Fruit fly (Drosophila melanogaster) whole organism, embryonic: Measurements from ENCODE around the gene Art4.

Source experiments
- Bgb ChIP-seq: fragments of 200-800 bp; sonication (Bioruptor generic); IDR thresholded peaks from 2 replicates; pipeline ENCODE4 v1.3.6; 2022; ENCODE audit warnings: missing biosample characterization, missing genetic modification characterization; ENCODE audit not compliant: partially characterized antibody
- CG10654 ChIP-seq: fragments of 200-800 bp; sonication (Bioruptor generic); optimal IDR thresholded peaks from 2 replicates; lab custom pipeline; 2016; ENCODE audit warnings: missing biosample characterization, missing genetic modification characterization
- CG12744 ChIP-seq: fragments of 200-800 bp; sonication (Bioruptor generic); optimal IDR thresholded peaks from 2 replicates; lab custom pipeline; 2016; ENCODE audit warnings: missing biosample characterization, missing genetic modification characterization
- CG12769 ChIP-seq: fragments of 200-800 bp; sonication (Bioruptor generic); optimal IDR thresholded peaks from 2 replicates; lab custom pipeline; 2019; ENCODE audit warnings: missing biosample characterization, mild to moderate bottlenecking, missing genetic modification characterization, moderate library complexity
- CG13287 ChIP-seq: fragments of 200-800 bp; sonication (Bioruptor generic); IDR thresholded peaks from 2 replicates; pipeline ENCODE4 v1.3.6; 2022; ENCODE audit warnings: missing biosample characterization, missing genetic modification characterization; ENCODE audit not compliant: partially characterized antibody
- CG13894 ChIP-seq: fragments of 200-800 bp; sonication (Bioruptor generic); optimal IDR thresholded peaks from 3 replicates; lab custom pipeline; 2018; ENCODE audit warnings: missing biosample characterization, mild to moderate bottlenecking, missing genetic modification characterization, moderate library complexity
- CG15073 ChIP-seq: fragments of 200-800 bp; sonication (Bioruptor generic); optimal IDR thresholded peaks from 2 replicates; lab custom pipeline; 2016; ENCODE audit warnings: missing biosample characterization, missing genetic modification characterization
- CG15479 ChIP-seq: fragments of 200-800 bp; sonication (Bioruptor generic); optimal IDR thresholded peaks from 3 replicates; lab custom pipeline; 2019; ENCODE audit warnings: missing biosample characterization, mild to moderate bottlenecking, missing genetic modification characterization, moderate library complexity
- CG1602 ChIP-seq: fragments of 200-800 bp; sonication (Bioruptor generic); optimal IDR thresholded peaks from 3 replicates; lab custom pipeline; 2016; ENCODE audit warnings: missing biosample characterization, missing genetic modification characterization
- CG1647 ChIP-seq: fragments of 200-800 bp; sonication (Bioruptor generic); optimal IDR thresholded peaks from 3 replicates; lab custom pipeline; 2016; ENCODE audit warnings: missing biosample characterization, missing genetic modification characterization
- CG18262 ChIP-seq: fragments of 200-800 bp; optimal IDR thresholded peaks from 3 replicates; lab custom pipeline; 2019; ENCODE audit warnings: missing biosample characterization, mild to moderate bottlenecking, missing genetic modification characterization, moderate library complexity
- CG18476 ChIP-seq: fragments of 200-800 bp; sonication (Bioruptor generic); optimal IDR thresholded peaks from 2 replicates; lab custom pipeline; 2016; ENCODE audit warnings: missing biosample characterization, mild to moderate bottlenecking, missing genetic modification characterization
- CG2120 ChIP-seq: fragments of 200-800 bp; sonication (Bioruptor generic); optimal IDR thresholded peaks from 3 replicates; lab custom pipeline; 2016; ENCODE audit warnings: missing biosample characterization, missing genetic modification characterization
- CG2199 ChIP-seq: fragments of 200-800 bp; sonication (Bioruptor generic); IDR thresholded peaks from 3 replicates; pipeline ENCODE4 v1.3.6; 2022; ENCODE audit warnings: missing biosample characterization, missing genetic modification characterization
- CG31224 ChIP-seq: fragments of 200-800 bp; sonication (Bioruptor generic); IDR thresholded peaks from 2 replicates; pipeline ENCODE4 v1.3.6; 2022; ENCODE audit warnings: missing biosample characterization, missing genetic modification characterization
- CG5953 ChIP-seq: fragments of 200-800 bp; sonication (Bioruptor generic); IDR thresholded peaks from 2 replicates; pipeline ENCODE4 v1.3.6; 2022; ENCODE audit warnings: missing biosample characterization, missing genetic modification characterization
- CG6791 ChIP-seq: fragments of 200-800 bp; sonication (Bioruptor generic); IDR thresholded peaks from 3 replicates; pipeline ENCODE4 v1.3.6; 2022; ENCODE audit warnings: missing biosample characterization, missing genetic modification characterization; ENCODE audit not compliant: partially characterized antibody
- CG7839 ChIP-seq: fragments of 200-800 bp; sonication (Bioruptor generic); optimal IDR thresholded peaks from 3 replicates; lab custom pipeline; 2018; ENCODE audit warnings: missing biosample characterization, mild to moderate bottlenecking, missing genetic modification characterization, moderate library complexity
- CG7963 ChIP-seq: fragments of 200-800 bp; sonication (Bioruptor generic); IDR thresholded peaks from 3 replicates; pipeline ENCODE4 v1.3.6; 2022; ENCODE audit warnings: missing biosample characterization, missing genetic modification characterization; ENCODE audit not compliant: partially characterized antibody
- CG8359 ChIP-seq: fragments of 200-800 bp; sonication (Bioruptor generic); optimal IDR thresholded peaks from 2 replicates; lab custom pipeline; 2017; ENCODE audit warnings: missing biosample characterization, mild to moderate bottlenecking, missing genetic modification characterization, borderline replicate concordance
- CG8924 ChIP-seq: fragments of 200-800 bp; optimal IDR thresholded peaks from 3 replicates; lab custom pipeline; 2019; ENCODE audit warnings: missing biosample characterization, mild to moderate bottlenecking, missing genetic modification characterization, moderate library complexity
- D ChIP-seq, 2 experiments: fragments of 200-800 bp in 1 of 2; fragments of >200 bp in 1 of 2; sonication (Bioruptor generic) in 1 of 2; optimal IDR thresholded peaks; 2 replicates in 1 of 2; 3 replicates in 1 of 2; lab custom pipeline; 2017; ENCODE audit warnings: mild to moderate bottlenecking in 1 of 2, missing biosample characterization in 1 of 2, missing genetic modification characterization in 1 of 2, missing genetic modification reagents in 1 of 2
- D19A ChIP-seq: fragments of 200-800 bp; optimal IDR thresholded peaks from 3 replicates; lab custom pipeline; 2019; ENCODE audit warnings: missing biosample characterization, mild to moderate bottlenecking, missing genetic modification characterization, moderate library complexity
- ERR ChIP-seq: fragments of 200-800 bp; sonication (Bioruptor generic); optimal IDR thresholded peaks from 2 replicates; lab custom pipeline; 2016; ENCODE audit warnings: missing biosample characterization, missing genetic modification characterization
- Ets65A ChIP-seq: fragments of 200-800 bp; sonication (Bioruptor generic); peaks from one replicate; lab custom pipeline; 2016; ENCODE audit warnings: missing biosample characterization, missing genetic modification characterization
- Gsc ChIP-seq: fragments of 200-800 bp; sonication (Bioruptor generic); IDR thresholded peaks from 2 replicates; pipeline ENCODE4 v1.3.6; 2022; ENCODE audit warnings: missing biosample characterization, missing genetic modification characterization
- Lhr ChIP-seq: fragments of 200-800 bp; sonication (Bioruptor generic); optimal IDR thresholded peaks from 3 replicates; lab custom pipeline; 2017; ENCODE audit warnings: mild to moderate bottlenecking, missing biosample characterization, missing genetic modification reagents, missing genetic modification characterization
- MESR4 ChIP-seq: fragments of 200-800 bp; sonication (Bioruptor generic); optimal IDR thresholded peaks from 2 replicates; lab custom pipeline; 2018; ENCODE audit warnings: missing biosample characterization, mild to moderate bottlenecking, missing genetic modification characterization, moderate library complexity
- Med ChIP-seq: fragments of 200-800 bp; sonication (Bioruptor generic); peaks from one replicate; lab custom pipeline; 2016; ENCODE audit warnings: missing biosample characterization, missing genetic modification characterization, mild to moderate bottlenecking, inconsistent platforms, moderate library complexity
- Meics ChIP-seq: fragments of 200-800 bp; sonication (Bioruptor generic); optimal IDR thresholded peaks from 2 replicates; lab custom pipeline; 2017; ENCODE audit warnings: missing biosample characterization, mild to moderate bottlenecking, missing genetic modification characterization
- Rfx ChIP-seq: fragments of 200-800 bp; sonication (Bioruptor generic); IDR thresholded peaks from 2 replicates; pipeline ENCODE4 v1.3.6; 2022; ENCODE audit warnings: missing biosample characterization, missing genetic modification characterization
- ac ChIP-seq: fragments of 200-800 bp; sonication (Bioruptor generic); optimal IDR thresholded peaks from 3 replicates; lab custom pipeline; 2017; ENCODE audit warnings: missing biosample characterization, mild to moderate bottlenecking, missing genetic modification characterization
- bab2 ChIP-seq: fragments of 200-800 bp; sonication (Bioruptor generic); optimal IDR thresholded peaks from 2 replicates; lab custom pipeline; 2016; ENCODE audit warnings: missing biosample characterization, missing genetic modification characterization
- bowl ChIP-seq: fragments of 200-800 bp; sonication (Bioruptor generic); IDR thresholded peaks from 2 replicates; pipeline ENCODE4 v1.3.6; 2022; ENCODE audit warnings: missing biosample characterization, missing genetic modification characterization
- da ChIP-seq: fragments of 200-800 bp; sonication (Bioruptor generic); optimal IDR thresholded peaks from 2 replicates; lab custom pipeline; 2016; ENCODE audit warnings: missing biosample characterization, missing genetic modification characterization
- fd3F ChIP-seq: fragments of 200-800 bp; sonication (Bioruptor generic); optimal IDR thresholded peaks from 2 replicates; lab custom pipeline; 2018; ENCODE audit warnings: missing biosample characterization, mild to moderate bottlenecking, missing genetic modification characterization, moderate library complexity
- fd96Cb ChIP-seq: fragments of 200-800 bp; sonication (Bioruptor generic); optimal IDR thresholded peaks from 2 replicates; lab custom pipeline; 2018; ENCODE audit warnings: missing biosample characterization, mild to moderate bottlenecking, missing genetic modification characterization, moderate library complexity
- gfzf ChIP-seq: fragments of 200-800 bp; sonication (Bioruptor generic); optimal IDR thresholded peaks from 2 replicates; lab custom pipeline; 2016; ENCODE audit warnings: missing biosample characterization, mild to moderate bottlenecking, missing genetic modification characterization, moderate library complexity
- inv ChIP-seq: fragments of 200-800 bp; sonication (Bioruptor generic); IDR thresholded peaks from 2 replicates; pipeline ENCODE4 v1.3.6; 2022; ENCODE audit warnings: missing biosample characterization, missing genetic modification characterization; ENCODE audit not compliant: partially characterized antibody
- luna ChIP-seq: fragments of 200-800 bp; sonication (Bioruptor generic); optimal IDR thresholded peaks from 2 replicates; lab custom pipeline; 2016; ENCODE audit warnings: missing biosample characterization, missing genetic modification characterization
- nau ChIP-seq: fragments of 200-800 bp; sonication (Bioruptor generic); optimal IDR thresholded peaks from 3 replicates; lab custom pipeline; 2017; ENCODE audit warnings: missing biosample characterization, mild to moderate bottlenecking, missing genetic modification characterization, missing genetic modification reagents
- org-1 ChIP-seq: fragments of 200-800 bp; sonication (Bioruptor generic); optimal IDR thresholded peaks from 2 replicates; lab custom pipeline; 2017; ENCODE audit warnings: missing biosample characterization, missing genetic modification characterization
- pfk ChIP-seq: fragments of 200-800 bp; sonication (Bioruptor generic); optimal IDR thresholded peaks from 2 replicates; lab custom pipeline; 2018; ENCODE audit warnings: missing biosample characterization, mild to moderate bottlenecking, missing genetic modification characterization, moderate library complexity
- sens-2 ChIP-seq: fragments of 200-800 bp; sonication (Bioruptor generic); IDR thresholded peaks from 2 replicates; pipeline ENCODE4 v1.3.6; 2022; ENCODE audit warnings: missing biosample characterization, missing genetic modification characterization
- shn ChIP-seq: fragments of 200-800 bp; sonication (Bioruptor generic); optimal IDR thresholded peaks from 3 replicates; lab custom pipeline; 2016; ENCODE audit warnings: missing biosample characterization, missing genetic modification characterization
- sisA ChIP-seq: fragments of 200-800 bp; sonication (Bioruptor generic); IDR thresholded peaks from 2 replicates; pipeline ENCODE4 v1.3.6; 2022; ENCODE audit warnings: missing biosample characterization, missing genetic modification characterization
- tup ChIP-seq: fragments of 200-800 bp; sonication (Bioruptor generic); optimal IDR thresholded peaks from 2 replicates; lab custom pipeline; 2016; ENCODE audit warnings: missing biosample characterization, mild to moderate bottlenecking, missing genetic modification characterization, moderate library complexity
- vfl ChIP-seq: fragments of 200-800 bp; sonication (Bioruptor generic); optimal IDR thresholded peaks from 2 replicates; lab custom pipeline; 2016; ENCODE audit warnings: missing biosample characterization, missing genetic modification characterization
- wor ChIP-seq: fragments of 200-800 bp; sonication (Bioruptor generic); IDR thresholded peaks from 2 replicates; pipeline ENCODE4 v1.3.6; 2022; ENCODE audit warnings: missing biosample characterization, missing genetic modification characterization

The Art4 gene

DNA sequence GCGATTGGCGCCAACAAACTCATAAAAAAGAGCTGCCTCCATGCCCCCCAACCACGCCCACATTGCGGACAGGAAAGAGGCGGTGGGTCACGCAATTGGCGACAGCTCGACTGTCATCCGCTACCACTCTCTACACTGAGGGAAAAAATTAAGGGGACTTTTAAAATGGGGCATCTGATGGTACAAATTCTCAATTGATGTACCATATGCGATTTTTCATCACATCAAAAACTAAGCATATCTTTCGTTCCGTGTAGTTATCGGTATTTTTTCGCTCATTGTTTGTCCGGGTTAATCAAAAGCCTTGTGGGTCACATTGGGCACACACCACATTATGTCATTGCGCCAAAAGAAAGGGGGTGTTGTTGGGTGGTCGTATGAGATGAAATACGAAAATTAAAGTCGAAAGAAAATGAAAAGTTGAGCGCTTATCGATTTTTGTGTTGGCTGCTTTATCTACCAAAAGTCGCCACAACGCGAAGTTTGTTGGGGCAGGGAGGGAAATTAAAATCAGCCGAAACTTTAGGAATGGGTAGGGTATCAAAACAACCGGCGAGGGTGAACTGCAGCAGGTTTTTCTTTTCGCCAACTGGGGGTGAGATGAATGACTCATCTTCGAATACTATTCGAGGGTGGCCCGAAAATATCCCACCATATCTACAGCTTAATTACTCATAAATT is 38.3 kb upstream of the Art4 start (continued):
- TF ChIP-seq CG12769: no peak
- peak; percentile 80 for TF ChIP-seq CG2120 (GFP tag; lab: Kevin White, UChicago)
- no peak for TF ChIP-seq tup (GFP tag; lab: Kevin White, UChicago)
- no peak for TF ChIP-seq shn (GFP tag; lab: Kevin White, UChicago)
- TF ChIP-seq nau (GFP tag; lab: Kevin White, UChicago): no peak
- TF ChIP-seq CG5953 (GFP tag; lab: Robert Waterston, UW): no peak
- no peak for TF ChIP-seq CG8924 (tag; lab: Kevin White, UChicago)
- no peak for TF ChIP-seq MESR4 (GFP tag; lab: Kevin White, UChicago)
- no peak for TF ChIP-seq CG18262
- TF ChIP-seq Med (GFP tag; lab: Kevin White, UChicago): peak; percentile 93
- no peak for TF ChIP-seq CG1602 (GFP tag; lab: Kevin White, UChicago)
- TF ChIP-seq ERR (GFP tag; lab: Kevin White, UChicago): peak; percentile 4
- no peak for TF ChIP-seq luna (GFP tag; lab: Kevin White, UChicago)
- TF ChIP-seq wor: no peak
- TF ChIP-seq sens-2 (GFP tag; lab: Robert Waterston, UW): no peak
- no peak for TF ChIP-seq CG18476
- TF ChIP-seq fd96Cb (tag; lab: Kevin White, UChicago): no peak
- no peak for TF ChIP-seq CG13894 (tag; lab: Kevin White, UChicago)
- peak; percentile 67 for TF ChIP-seq D19A (tag; lab: Kevin White, UChicago)
- TF ChIP-seq Ets65A: peak; percentile 75
- TF ChIP-seq da (GFP tag; lab: Kevin White, UChicago): no peak
- no peak for TF ChIP-seq CG12744 (GFP tag; lab: Kevin White, UChicago)
- no peak for TF ChIP-seq D (optimal IDR thresholded peaks at IDR 0.05; lab: Kevin White, UChicago)
- TF ChIP-seq D (GFP tag; optimal IDR thresholded peaks at IDR 0.05; lab: Kevin White, UChicago): no peak
- TF ChIP-seq org-1 (GFP tag; lab: Kevin White, UChicago): no peak
- TF ChIP-seq CG2199 (GFP tag; lab: Robert Waterston, UW): no peak
- 0 out of 2 replicates have a peak, but pooled peaks have one; percentile 31 for TF ChIP-seq sisA (GFP tag; lab: Robert Waterston, UW)
- TF ChIP-seq CG13287 (GFP tag; lab: Robert Waterston, UW): no peak
- TF ChIP-seq Gsc (GFP tag; lab: Robert Waterston, UW): no peak
- no peak for TF ChIP-seq CG7963
- no peak for TF ChIP-seq CG1647 (GFP tag; lab: Kevin White, UChicago)
- TF ChIP-seq Rfx (GFP tag; lab: Robert Waterston, UW): peak; percentile 64
- TF ChIP-seq CG6791 (GFP tag; lab: Robert Waterston, UW): no peak
- TF ChIP-seq Lhr: no peak
- peak; percentile 55 for TF ChIP-seq bab2
- TF ChIP-seq vfl (GFP tag; lab: Kevin White, UChicago): no peak
- peak; percentile 68 for TF ChIP-seq Meics (GFP tag; lab: Kevin White, UChicago)
- TF ChIP-seq CG7839 (tag; lab: Kevin White, UChicago): no peak
- TF ChIP-seq inv: no peak
- no peak for TF ChIP-seq CG15479 (GFP tag; lab: Kevin White, UChicago)
- no peak for TF ChIP-seq pfk (GFP tag; lab: Kevin White, UChicago)
- TF ChIP-seq CG10654 (GFP tag; lab: Kevin White, UChicago): no peak
- TF ChIP-seq CG15073 (GFP tag; lab: Kevin White, UChicago): no peak
- no peak for TF ChIP-seq gfzf (GFP tag; lab: Kevin White, UChicago)
- TF ChIP-seq ac (GFP tag; lab: Kevin White, UChicago): no peak
- TF ChIP-seq CG8359: no peak
- TF ChIP-seq CG31224 (GFP tag; lab: Robert Waterston, UW): 0 out of 2 replicates have a peak, but pooled peaks have one; percentile 16
- no peak for TF ChIP-seq Bgb
- TF ChIP-seq fd3F: no peak
- TF ChIP-seq bowl (GFP tag; lab: Robert Waterston, UW): no peak
